Worm (Caenorhabditis elegans) whole organism, mixed stage, embryonic: ENCODE measurements around the gene sri-48.
"Not testable (repeated sequence)": the region's sequence is repeated elsewhere in the genome, so short reads cannot be mapped to it uniquely, and the experiment has no call there.

Experiments
- M03D4.4 ChIP-seq: sonication (generic microtip); optimal IDR thresholded peaks from 2 replicates; lab custom pipeline; 2017; ENCODE audit warnings: mild to moderate bottlenecking, missing genetic modification characterization, missing compliant biosample characterization
- bed-3 ChIP-seq: fragments of 200-800 bp; sonication (Bioruptor generic); optimal IDR thresholded peaks from 3 replicates; lab custom pipeline; 2018; ENCODE audit warnings: mild to moderate bottlenecking, missing genetic modification characterization, moderate library complexity, missing compliant biosample characterization
- blmp-1 ChIP-seq: fragments of 150-350 bp; optimal IDR thresholded peaks from 2 replicates; lab custom pipeline; 2014; ENCODE audit warnings: missing biosample characterization, missing genetic modification characterization
- ceh-39 ChIP-seq: fragments of 150-350 bp; optimal IDR thresholded peaks from 2 replicates; lab custom pipeline; 2014; ENCODE audit warnings: missing biosample characterization, missing genetic modification characterization
- ceh-43 ChIP-seq: fragments of 200-800 bp; sonication (Bioruptor generic); optimal IDR thresholded peaks from 2 replicates; lab custom pipeline; 2018; ENCODE audit warnings: mild to moderate bottlenecking, missing genetic modification characterization, moderate library complexity, missing compliant biosample characterization
- ceh-83 ChIP-seq: fragments of 200-800 bp; sonication (Bioruptor generic); optimal IDR thresholded peaks from 2 replicates; lab custom pipeline; 2018; ENCODE audit warnings: mild to moderate bottlenecking, missing genetic modification characterization, missing compliant biosample characterization
- ces-1 ChIP-seq: fragments of 150-350 bp; optimal IDR thresholded peaks from 2 replicates; lab custom pipeline; 2014; ENCODE audit warnings: missing biosample characterization, missing genetic modification reagents, missing genetic modification characterization
- cnd-1 ChIP-seq: fragments of 200-800 bp; sonication (Bioruptor generic); optimal IDR thresholded peaks from 2 replicates; lab custom pipeline; 2018; ENCODE audit warnings: mild to moderate bottlenecking, missing genetic modification characterization, missing compliant biosample characterization
- drap-1 ChIP-seq: fragments of 200-800 bp; sonication (Bioruptor generic); optimal IDR thresholded peaks from 3 replicates; lab custom pipeline; 2018; ENCODE audit warnings: mild to moderate bottlenecking, missing genetic modification characterization, missing compliant biosample characterization
- elt-1 ChIP-seq: sonication (generic microtip); optimal IDR thresholded peaks from 2 replicates; lab custom pipeline; 2017; ENCODE audit warnings: missing genetic modification characterization, mild to moderate bottlenecking, missing compliant biosample characterization, antibody characterized with exemption, moderate library complexity, borderline replicate concordance; ENCODE audit not compliant: insufficient read depth
- elt-3 ChIP-seq: fragments of 150-350 bp; optimal IDR thresholded peaks from 2 replicates; lab custom pipeline; 2014; ENCODE audit warnings: missing biosample characterization, missing genetic modification characterization
- flh-1 ChIP-seq: fragments of 200-800 bp; sonication (Bioruptor generic); optimal IDR thresholded peaks from 2 replicates; lab custom pipeline; 2018; ENCODE audit warnings: mild to moderate bottlenecking, missing genetic modification characterization, moderate library complexity, missing compliant biosample characterization
- ham-2 ChIP-seq: fragments of 200-800 bp; sonication (Bioruptor generic); optimal IDR thresholded peaks from 2 replicates; lab custom pipeline; 2018; ENCODE audit warnings: mild to moderate bottlenecking, missing genetic modification characterization, missing compliant biosample characterization
- hlh-1 ChIP-seq: fragments of 150-350 bp; optimal IDR thresholded peaks from 2 replicates; lab custom pipeline; 2014; ENCODE audit warnings: missing biosample characterization, missing genetic modification reagents, missing genetic modification characterization
- lin-13 ChIP-seq: fragments of 150-350 bp; optimal IDR thresholded peaks from 2 replicates; lab custom pipeline; 2014; ENCODE audit warnings: missing biosample characterization, missing genetic modification characterization
- mab-5 ChIP-seq: fragments of 150-350 bp; optimal IDR thresholded peaks from 2 replicates; lab custom pipeline; 2014; ENCODE audit warnings: missing biosample characterization, missing genetic modification characterization
- mep-1 ChIP-seq: fragments of 150-350 bp; optimal IDR thresholded peaks from 2 replicates; lab custom pipeline; 2017; ENCODE audit warnings: missing biosample characterization, missing genetic modification reagents, missing genetic modification characterization, inconsistent platforms
- mls-2 ChIP-seq: sonication (generic microtip); optimal IDR thresholded peaks from 2 replicates; lab custom pipeline; 2016; ENCODE audit warnings: mild to moderate bottlenecking, missing genetic modification characterization, moderate library complexity, missing compliant biosample characterization
- nhr-12 ChIP-seq: fragments of 150-350 bp; optimal IDR thresholded peaks from 2 replicates; lab custom pipeline; 2014; ENCODE audit warnings: missing biosample characterization, missing genetic modification characterization
- nhr-237 ChIP-seq: fragments of 150-350 bp; optimal IDR thresholded peaks from 2 replicates; lab custom pipeline; 2014; ENCODE audit warnings: missing biosample characterization, missing genetic modification characterization
- nhr-28 ChIP-seq: fragments of 150-350 bp; optimal IDR thresholded peaks from 2 replicates; lab custom pipeline; 2014; ENCODE audit warnings: missing biosample characterization, missing genetic modification characterization
- nhr-76 ChIP-seq: sonication (generic microtip); optimal IDR thresholded peaks from 2 replicates; lab custom pipeline; 2017; ENCODE audit warnings: missing biosample characterization, missing genetic modification characterization
- pha-4 ChIP-seq: fragments of 150-350 bp; optimal IDR thresholded peaks from 2 replicates; lab custom pipeline; 2018; ENCODE audit warnings: missing biosample characterization, missing genetic modification reagents, missing genetic modification characterization
- sem-2 ChIP-seq: fragments of 200-800 bp; sonication (Bioruptor generic); optimal IDR thresholded peaks from 2 replicates; lab custom pipeline; 2018; ENCODE audit warnings: mild to moderate bottlenecking, missing genetic modification characterization, missing compliant biosample characterization
- snpc-4 ChIP-seq: fragments of 150-350 bp; optimal IDR thresholded peaks from 2 replicates; lab custom pipeline; 2014; ENCODE audit warnings: missing biosample characterization, missing genetic modification characterization
- sptf-1 ChIP-seq: sonication (generic microtip); optimal IDR thresholded peaks from 2 replicates; lab custom pipeline; 2017; ENCODE audit warnings: mild to moderate bottlenecking, missing genetic modification characterization, moderate library complexity, missing compliant biosample characterization
- tbx-8 ChIP-seq: fragments of 200-800 bp; sonication (Bioruptor generic); optimal IDR thresholded peaks from 2 replicates; lab custom pipeline; 2018; ENCODE audit warnings: mild to moderate bottlenecking, missing genetic modification characterization, moderate library complexity, missing compliant biosample characterization
- unc-120 ChIP-seq: sonication (generic microtip); optimal IDR thresholded peaks from 2 replicates; lab custom pipeline; 2017; ENCODE audit warnings: missing genetic modification characterization, missing compliant biosample characterization; ENCODE audit not compliant: poor library complexity, severe bottlenecking
- unc-62 ChIP-seq: fragments of 150-350 bp; optimal IDR thresholded peaks from 2 replicates; lab custom pipeline; 2014; ENCODE audit warnings: missing biosample characterization, missing genetic modification reagents, missing genetic modification characterization
- zip-8 ChIP-seq: fragments of 150-350 bp; optimal IDR thresholded peaks from 2 replicates; lab custom pipeline; 2014; ENCODE audit warnings: missing biosample characterization, missing genetic modification characterization
- ztf-11 ChIP-seq: fragments of 150-350 bp; optimal IDR thresholded peaks from 2 replicates; lab custom pipeline; 2014; ENCODE audit warnings: missing biosample characterization, missing genetic modification characterization

Gene sri-48

ce11 chrII:3221730-3222129 is 20.6 kb upstream of the sri-48 start, which contains the start of gene ZC239.14:
Gene ZC239.14 (minus strand): TSS chrII:3222034.
- TF ChIP-seq mab-5 (tag; lab: Kevin White, UChicago) (no peak), sptf-1 (tag; lab: Kevin White, UChicago) (no peak), nhr-28 (tag; lab: Kevin White, UChicago) (no peak), lin-13 (tag; lab: Kevin White, UChicago) (no peak), sem-2 (GFP tag; lab: Kevin White, UChicago) (no peak), drap-1 (GFP tag; lab: Kevin White, UChicago) (no peak), elt-1 (tag; lab: Kevin White, UChicago) (no peak), unc-62 (GFP tag; lab: Kevin White, UChicago) (no peak), elt-3 (no peak), ham-2 (GFP tag; lab: Kevin White, UChicago) (no peak), M03D4.4 (no peak), ztf-11 (tag; lab: Kevin White, UChicago) (no peak), nhr-76 (no peak), hlh-1 (tag; lab: Kevin White, UChicago) (no peak), blmp-1 (no peak), unc-120 (no peak), flh-1 (no peak), ceh-43 (no peak), zip-8 (tag; lab: Kevin White, UChicago) (no peak), nhr-237 (tag; lab: Kevin White, UChicago) (no peak)

- TF ChIP-seq snpc-4 (tag; lab: Kevin White, UChicago) = no peak
- no peak for TF ChIP-seq nhr-28 (tag; lab: Kevin White, UChicago)
- no peak for TF ChIP-seq elt-3
- no peak for TF ChIP-seq unc-120
- no peak for TF ChIP-seq cnd-1 (tag; lab: Kevin White, UChicago)
- TF ChIP-seq nhr-237 (tag; lab: Kevin White, UChicago) = no peak
- TF ChIP-seq sptf-1 (tag; lab: Kevin White, UChicago) = no peak
- no peak for TF ChIP-seq lin-13 (tag; lab: Kevin White, UChicago)
- TF ChIP-seq bed-3 (GFP tag; lab: Kevin White, UChicago) = no peak
- no peak for TF ChIP-seq sem-2 (GFP tag; lab: Kevin White, UChicago)
- no peak for TF ChIP-seq blmp-1
- no peak for TF ChIP-seq mls-2
- TF ChIP-seq mab-5 (tag; lab: Kevin White, UChicago) = no peak
- no peak for TF ChIP-seq ceh-39 (tag; lab: Kevin White, UChicago)
- no peak for TF ChIP-seq nhr-12 (tag; lab: Kevin White, UChicago)
- no peak for TF ChIP-seq pha-4 (tag; lab: Kevin White, UChicago)
Observed at ce11 chrII:3220723-3221122, 19.6 kb upstream of the sri-48 start, which contains the start of gene ZC239.22. Gene ZC239.22 (minus strand): TSS chrII:3220823.

ce11 chrII:3215762-3216161 is 14.6 kb upstream of the sri-48 start, which contains the start of gene ZC239.3:
Gene ZC239.3 (plus strand): TSS chrII:3216062.
- not testable (repeated sequence) for TF ChIP-seq nhr-28 (tag; lab: Kevin White, UChicago); snpc-4 (tag; lab: Kevin White, UChicago); nhr-76
- TF ChIP-seq, all 35 proteins: peak for 0; not testable (repeated sequence) for 35

ce11 chrII:3213898-3214297 is 12.8 kb upstream of the sri-48 start, which contains the start of gene ZC239.4:
Gene ZC239.4 (plus strand): TSS chrII:3214198.
- no peak for TF ChIP-seq ces-1
- TF ChIP-seq unc-62 (GFP tag; lab: Kevin White, UChicago) = no peak
- no peak for TF ChIP-seq elt-3
- TF ChIP-seq lin-13 (tag; lab: Kevin White, UChicago) = no peak
- TF ChIP-seq pha-4 (tag; lab: Kevin White, UChicago) = no peak
- no peak for TF ChIP-seq mls-2
- no peak for TF ChIP-seq ceh-83 (GFP tag; lab: Kevin White, UChicago)
- no peak for TF ChIP-seq zip-8 (tag; lab: Kevin White, UChicago)
- no peak for TF ChIP-seq ceh-39 (tag; lab: Kevin White, UChicago)

- TF ChIP-seq mep-1 (no peak), mls-2 (no peak), nhr-12 (tag; lab: Kevin White, UChicago) (no peak), cnd-1 (tag; lab: Kevin White, UChicago) (no peak), ceh-83 (GFP tag; lab: Kevin White, UChicago) (no peak), M03D4.4 (no peak), bed-3 (GFP tag; lab: Kevin White, UChicago) (no peak), ztf-11 (tag; lab: Kevin White, UChicago) (no peak), tbx-8 (no peak), ceh-39 (tag; lab: Kevin White, UChicago) (no peak), hlh-1 (tag; lab: Kevin White, UChicago) (no peak), lin-13 (tag; lab: Kevin White, UChicago) (no peak), flh-1 (no peak)
Observed at ce11 chrII:3210365-3210764, 9.2 kb upstream of the sri-48 start, which contains the start of gene ZC239.5. Gene ZC239.5 (plus strand): TSS chrII:3210665.
